Worm (Caenorhabditis elegans): ENCODE data around the gene C36A4.11.
"Not testable (repeated sequence)": the region's sequence is repeated elsewhere in the genome, so short reads cannot be mapped to it uniquely, and the experiment has no call there.

C36A4.11 gene

DNA sequence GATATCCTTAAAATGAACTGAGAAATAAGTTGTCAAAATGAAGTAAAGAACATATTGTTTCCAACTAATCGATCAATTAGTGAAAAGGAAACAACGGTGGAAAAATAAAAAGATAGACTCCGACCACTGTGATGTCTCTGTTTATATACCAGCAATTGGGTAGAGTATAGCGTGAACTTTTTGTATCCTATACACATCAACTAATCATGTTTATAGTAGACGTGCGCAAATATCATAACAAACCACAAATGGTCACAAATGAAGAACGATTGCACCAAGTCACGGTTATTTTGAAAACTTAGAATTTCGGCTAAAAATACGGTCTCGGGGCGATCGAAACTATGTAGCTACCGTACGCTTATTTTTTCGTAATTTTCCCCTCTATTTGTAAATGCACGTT is 744 bp upstream of the C36A4.11 start, which contains the start of gene cyp-25A3:
TSS of gene cyp-25A3 (minus strand) at position 101 of the 400 bp plus-strand sequence.
- TF ChIP-seq ces-1 (GFP tag; optimal IDR thresholded peaks at IDR 0.05) (no peak), pax-3 (tag; optimal IDR thresholded peaks at IDR 0.05) (no peak), mef-2 (tag; optimal IDR thresholded peaks at IDR 0.05) (no peak), blmp-1 (tag; optimal IDR thresholded peaks at IDR 0.05) (peak; percentile 15), dsc-1 (tag; optimal IDR thresholded peaks at IDR 0.05) (no peak)

DNA sequence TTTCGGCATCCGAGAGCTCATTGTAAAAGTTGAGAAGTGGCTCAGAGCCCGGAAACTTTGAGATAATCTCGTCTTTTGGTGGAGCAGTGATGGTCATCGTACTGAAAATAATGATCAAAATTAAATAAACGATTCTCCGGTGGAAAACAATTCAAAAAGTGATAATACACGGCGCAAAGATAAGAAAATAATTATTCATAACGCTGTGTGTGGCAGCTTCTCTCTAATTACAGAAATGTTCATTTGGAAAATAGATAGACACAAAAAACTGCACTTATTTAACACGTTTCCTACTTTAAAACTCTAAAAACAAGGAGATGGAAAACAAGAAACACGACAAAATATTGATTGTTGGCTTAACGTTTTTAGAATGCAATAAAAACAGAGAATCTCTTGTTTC is 3.1 kb downstream of the C36A4.11 start, which contains the start of gene C36A4.4:
TSS of gene C36A4.4 (minus strand) at position 101 of the 400 bp plus-strand sequence.
- TF ChIP-seq dpl-1 (GFP tag; optimal IDR thresholded peaks at IDR 0.05); C04F5.9 (tag; optimal IDR thresholded peaks at IDR 0.05); unc-98 (GFP tag; IDR thresholded peaks at IDR 0.05): not testable (repeated sequence)

DNA sequence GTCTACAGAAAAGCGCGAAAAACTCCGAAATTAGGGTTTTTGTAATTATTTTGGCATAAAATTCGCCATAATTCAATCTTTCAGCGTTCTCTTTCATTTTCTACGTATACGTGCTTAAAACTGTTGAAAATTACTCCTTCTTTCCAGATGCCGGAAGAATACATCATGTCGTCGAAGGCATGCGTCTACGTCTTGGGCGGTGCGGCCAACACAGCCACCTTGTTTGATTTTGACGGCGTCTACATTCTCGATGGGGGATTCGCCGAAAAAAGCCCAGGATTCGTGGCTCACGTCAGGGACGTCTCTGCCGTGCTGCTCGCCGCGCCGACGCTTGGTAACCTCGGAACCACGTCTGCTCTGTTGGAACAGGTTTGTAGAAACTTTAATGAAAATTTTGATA is 4.4 kb downstream of the C36A4.11 start, which contains the start of gene maph-1.3:
TSS of gene maph-1.3 (plus strand) at position 148 of the 400 bp plus-strand sequence.
- TF ChIP-seq zip-4 (GFP tag; optimal IDR thresholded peaks at IDR 0.05); unc-62 (GFP tag; optimal IDR thresholded peaks at IDR 0.05); fkh-8 (tag; optimal IDR thresholded peaks at IDR 0.05): not testable (repeated sequence)

DNA sequence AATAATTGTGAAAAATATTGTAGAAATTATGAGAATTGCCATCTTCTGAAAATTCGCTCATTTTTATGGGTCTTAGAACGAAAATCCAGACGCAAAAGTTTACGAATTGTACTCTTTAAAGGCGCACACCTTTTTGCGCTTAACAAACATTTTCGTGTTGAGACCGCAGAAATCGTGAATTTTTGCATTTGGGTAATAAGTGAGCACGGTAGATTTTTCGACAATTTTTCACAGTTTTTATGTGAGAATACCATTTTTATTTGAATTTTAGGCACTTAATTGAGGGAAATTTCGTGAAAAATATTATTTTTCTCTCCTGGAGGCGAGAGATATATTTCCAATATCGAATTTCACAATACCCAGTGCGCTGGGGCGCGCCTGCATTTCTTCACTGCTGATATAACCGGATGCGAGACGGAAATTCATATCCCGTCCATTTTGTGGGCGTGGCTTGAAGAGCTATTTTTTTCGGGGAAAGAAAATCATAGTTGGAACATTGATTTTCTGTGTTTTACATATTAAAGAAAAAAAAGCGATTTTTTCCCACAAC is 11.7 kb downstream of the C36A4.11 start, which contains the start of gene cyp-25A4:
TSS of gene cyp-25A4 (minus strand) at position 51 of the 550 bp plus-strand sequence.
- peak; percentile 53 for TF ChIP-seq nhr-19 (GFP tag; conservative IDR thresholded peaks at IDR 0.05)
- peak in 1 of 2 experiments; percentile 9 for TF ChIP-seq lsy-2 (tag; optimal IDR thresholded peaks at IDR 0.05)

DNA sequence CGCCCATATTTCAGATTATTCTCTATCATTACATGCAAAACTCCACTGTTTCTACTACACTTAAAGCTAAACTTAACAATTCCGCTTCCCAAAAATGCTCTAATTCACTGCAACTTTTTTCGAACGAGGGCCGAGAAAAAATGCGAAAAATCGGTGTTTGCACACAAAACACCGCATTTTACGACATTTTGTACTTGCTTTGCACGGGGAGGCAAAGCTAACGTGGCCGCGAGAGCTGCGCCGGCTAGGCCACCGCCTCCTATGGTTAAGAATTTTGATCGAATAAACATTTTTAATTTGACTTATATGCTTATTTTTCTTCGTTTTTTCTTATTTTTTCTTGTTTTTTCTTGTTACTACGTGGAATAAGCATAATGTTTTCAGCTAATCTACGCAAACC is 14.5 kb downstream of the C36A4.11 start:
- TF ChIP-seq lin-15B (tag; optimal IDR thresholded peaks at IDR 0.05): peak; percentile 20
- TF ChIP-seq rnt-1 (tag; optimal IDR thresholded peaks at IDR 0.05): peak; percentile 86
- peak; percentile 93 for TF ChIP-seq unc-98 (GFP tag; IDR thresholded peaks at IDR 0.05)
- TF ChIP-seq nhr-85 (tag): peak; percentile 84
- TF ChIP-seq unc-86 (tag; optimal IDR thresholded peaks at IDR 0.05): peak; percentile 44
- TF ChIP-seq F16B12.6 (tag; optimal IDR thresholded peaks at IDR 0.05): peak; percentile 76
- TF ChIP-seq dpl-1 (GFP tag; optimal IDR thresholded peaks at IDR 0.05): peak; percentile 34 to 51 (median 51)
- TF ChIP-seq swsn-7 (tag; optimal IDR thresholded peaks at IDR 0.05): peak; percentile 31
- TF ChIP-seq ceh-82 (tag; optimal IDR thresholded peaks at IDR 0.05): peak in 1 of 3 experiments; percentile 20
- peak; percentile 16 for TF ChIP-seq nhr-90 (tag; optimal IDR thresholded peaks at IDR 0.05; ENCODE audit: poor library complexity)
- TF ChIP-seq irx-1 (tag; optimal IDR thresholded peaks at IDR 0.05): peak; percentile 46
- TF ChIP-seq nhr-47 (tag; optimal IDR thresholded peaks at IDR 0.05): peak; percentile 74
- peak; percentile 51 for TF ChIP-seq nhr-20 (tag; optimal IDR thresholded peaks at IDR 0.05)
- TF ChIP-seq tbx-2 (tag; optimal IDR thresholded peaks at IDR 0.05): peak; percentile 55
- peak; percentile 77 to 86 for TF ChIP-seq lsy-2 (tag; optimal IDR thresholded peaks at IDR 0.05)
- TF ChIP-seq dsc-1 (tag; optimal IDR thresholded peaks at IDR 0.05): peak; percentile 47
- peak; percentile 71 for TF ChIP-seq nhr-71 (tag; optimal IDR thresholded peaks at IDR 0.05)
- TF ChIP-seq ztf-11 (tag; optimal IDR thresholded peaks at IDR 0.05): peak in 1 of 2 experiments; percentile 51
- TF ChIP-seq fkh-8 (tag; optimal IDR thresholded peaks at IDR 0.05): peak; percentile 54
- peak; percentile 17 for TF ChIP-seq mep-1 (tag; optimal IDR thresholded peaks at IDR 0.05)
- TF ChIP-seq efl-1 (optimal IDR thresholded peaks at IDR 0.05): peak; percentile 48 to 64
- TF ChIP-seq efl-1 (GFP tag; optimal IDR thresholded peaks at IDR 0.05 in 1 of 2): peak; percentile 47 to 96
- TF ChIP-seq nhr-19 (GFP tag; conservative IDR thresholded peaks at IDR 0.05): peak; percentile 99
- peak; percentile 61 for TF ChIP-seq lir-3 (tag; optimal IDR thresholded peaks at IDR 0.05; ENCODE audit: poor library complexity)
- peak; percentile 95 for TF ChIP-seq mab-9 (GFP tag; IDR thresholded peaks at IDR 0.05)
- TF ChIP-seq ceh-88 (GFP tag; IDR thresholded peaks at IDR 0.05): peak; percentile 93
- TF ChIP-seq xbp-1 (tag; optimal IDR thresholded peaks at IDR 0.05): peak; percentile 55
- peak; percentile 52 for TF ChIP-seq lin-14 (GFP tag; optimal IDR thresholded peaks at IDR 0.05)
- peak; percentile 87 for TF ChIP-seq grh-1 (GFP tag; IDR thresholded peaks at IDR 0.05)
- peak; percentile 49 for TF ChIP-seq snu-23 (GFP tag; optimal IDR thresholded peaks at IDR 0.05)
- peak; percentile 7 to 45 for TF ChIP-seq lin-35 (GFP tag; optimal IDR thresholded peaks at IDR 0.05)
- peak; percentile 97 for TF ChIP-seq isw-1 (GFP tag; IDR thresholded peaks at IDR 0.05)

Measured in whole organism, L1 larva.